Worm (Caenorhabditis elegans) whole organism, midembryonic: ENCODE results near the gene Y62E10A.13.
"Not testable (repeated sequence)": the region's sequence is repeated elsewhere in the genome, so short reads cannot be mapped to it uniquely, and the experiment has no call there.

Experiments used
- T22C8.4 ChIP-seq: fragments of 200-800 bp; sonication (Bioruptor generic); IDR thresholded peaks from 2 replicates; pipeline ENCODE4 v1.3.6; 2022; ENCODE audit warnings: missing genetic modification characterization, missing compliant biosample characterization
- cog-1 ChIP-seq: sonication (generic microtip); optimal IDR thresholded peaks from 2 replicates; lab custom pipeline; 2016; ENCODE audit warnings: missing genetic modification characterization, missing compliant biosample characterization
- flt-1 ChIP-seq: fragments of 200-800 bp; sonication (Bioruptor generic); IDR thresholded peaks from 2 replicates; pipeline ENCODE4 v1.3.6; 2022; ENCODE audit warnings: missing genetic modification characterization, missing compliant biosample characterization
- klf-2 ChIP-seq: fragments of 200-800 bp; sonication (Bioruptor generic); conservative IDR thresholded peaks from 2 replicates; pipeline ENCODE4 v1.3.6; 2022; ENCODE audit warnings: missing genetic modification reagents, missing genetic modification characterization, missing compliant biosample characterization
- med-1 ChIP-seq: sonication (generic microtip); optimal IDR thresholded peaks from 2 replicates; lab custom pipeline; 2017; ENCODE audit warnings: missing genetic modification characterization, mild to moderate bottlenecking, missing compliant biosample characterization, antibody characterized with exemption, missing genetic modification reagents; ENCODE audit not compliant: insufficient read depth
- ref-1 ChIP-seq: fragments of 200-800 bp; sonication (Bioruptor generic); conservative IDR thresholded peaks from 2 replicates; pipeline ENCODE4 v1.3.6; 2022; ENCODE audit warnings: missing genetic modification reagents, missing genetic modification characterization, missing compliant biosample characterization
- tab-1 ChIP-seq: fragments of 200-800 bp; sonication (Bioruptor generic); IDR thresholded peaks from 2 replicates; pipeline ENCODE4 v1.3.6; 2022; ENCODE audit warnings: missing genetic modification characterization, missing compliant biosample characterization
- ztf-23 ChIP-seq: fragments of 200-800 bp; sonication (Bioruptor generic); IDR thresholded peaks from 2 replicates; pipeline ENCODE4 v1.3.6; 2022; ENCODE audit warnings: missing genetic modification reagents, missing genetic modification characterization, missing compliant biosample characterization
- ztf-29 ChIP-seq: fragments of 200-800 bp; sonication (Bioruptor generic); IDR thresholded peaks from 2 replicates; pipeline ENCODE4 v1.3.6; 2022; ENCODE audit warnings: missing genetic modification reagents, missing genetic modification characterization, missing compliant biosample characterization

Y62E10A.13 gene

ce11 chrIV:13398728-13399127, at the start of gene Y62E10A.13:
Y62E10A.13 (minus strand) TSS chrIV:13399053.
- TF ChIP-seq flt-1 (GFP tag; lab: Robert Waterston, UW) (no peak), tab-1 (GFP tag; lab: Robert Waterston, UW) (no peak), klf-2 (GFP tag; lab: Robert Waterston, UW) (no peak), ztf-29 (no peak), ref-1 (no peak), ztf-23 (GFP tag; lab: Robert Waterston, UW) (no peak), med-1 (no peak), T22C8.4 (GFP tag; lab: Robert Waterston, UW) (no peak), cog-1 (tag; lab: Kevin White, UChicago) (no peak)

ce11 chrIV:13445275-13445674, 46.4 kb upstream of the Y62E10A.13 start, which contains the start of gene mam-3:
mam-3 (minus strand) TSS chrIV:13445375.
- no peak for TF ChIP-seq T22C8.4 (GFP tag; lab: Robert Waterston, UW)
- TF ChIP-seq flt-1 (GFP tag; lab: Robert Waterston, UW), result no peak
- no peak for TF ChIP-seq ztf-23 (GFP tag; lab: Robert Waterston, UW)
- TF ChIP-seq cog-1 (tag; lab: Kevin White, UChicago), result no peak
- no peak for TF ChIP-seq ref-1
- no peak for TF ChIP-seq tab-1 (GFP tag; lab: Robert Waterston, UW)
- no peak for TF ChIP-seq klf-2 (GFP tag; lab: Robert Waterston, UW)
- TF ChIP-seq ztf-29, result no peak
- no peak for TF ChIP-seq med-1

ce11 chrIV:13433904-13434303, 35.1 kb upstream of the Y62E10A.13 start, which contains the start of gene K09B11.5:
K09B11.5 (minus strand) TSS chrIV:13434004.
- not testable (repeated sequence) for TF ChIP-seq med-1; tab-1 (GFP tag; lab: Robert Waterston, UW); ztf-23 (GFP tag; lab: Robert Waterston, UW)

ce11 chrIV:13430137-13430536, 31.3 kb upstream of the Y62E10A.13 start:
- TF ChIP-seq tab-1 (GFP tag; lab: Robert Waterston, UW), result 0 out of 2 replicates have a peak, but pooled peaks have one; percentile 52

ce11 chrIV:13429240-13429639, 30.4 kb upstream of the Y62E10A.13 start, which contains the start of gene K09B11.4:
K09B11.4 (plus strand) TSS chrIV:13429540.
- TF ChIP-seq med-1 (no peak), tab-1 (GFP tag; lab: Robert Waterston, UW) (no peak), flt-1 (GFP tag; lab: Robert Waterston, UW) (no peak), ztf-29 (no peak)

ce11 chrIV:13422200-13422599, 23.3 kb upstream of the Y62E10A.13 start, which contains the start of gene nol-9:
nol-9 (plus strand) TSS chrIV:13422500.
- TF ChIP-seq ztf-29, result no peak
- no peak for TF ChIP-seq ref-1
- TF ChIP-seq T22C8.4 (GFP tag; lab: Robert Waterston, UW), result no peak
- no peak for TF ChIP-seq flt-1 (GFP tag; lab: Robert Waterston, UW)
- TF ChIP-seq med-1, result no peak
- no peak for TF ChIP-seq ztf-23 (GFP tag; lab: Robert Waterston, UW)
- TF ChIP-seq klf-2 (GFP tag; lab: Robert Waterston, UW), result no peak
- no peak for TF ChIP-seq tab-1 (GFP tag; lab: Robert Waterston, UW)
- no peak for TF ChIP-seq cog-1 (tag; lab: Kevin White, UChicago)

ce11 chrIV:13415739-13416271, 17.0 kb upstream of the Y62E10A.13 start, which contains the start of the genes pik-1 and aptf-2:
pik-1 (plus strand) TSS chrIV:13416041.
aptf-2 (minus strand) TSS chrIV:13416051.
- TF ChIP-seq klf-2 (GFP tag; lab: Robert Waterston, UW) (no peak), cog-1 (tag; lab: Kevin White, UChicago) (no peak), T22C8.4 (GFP tag; lab: Robert Waterston, UW) (no peak), med-1 (no peak), ref-1 (no peak), ztf-29 (no peak), flt-1 (GFP tag; lab: Robert Waterston, UW) (no peak), tab-1 (GFP tag; lab: Robert Waterston, UW) (no peak), ztf-23 (GFP tag; lab: Robert Waterston, UW) (no peak)

ce11 chrIV:13412845-13413383, 14.1 kb upstream of the Y62E10A.13 start, which contains the start of gene gcl-1:
gcl-1 (minus strand) TSS chrIV:13412895.
- no peak for TF ChIP-seq ref-1
- TF ChIP-seq ztf-29, result peak; percentile 57; the same call in 1 of the 2 replicates
- TF ChIP-seq med-1, result no peak
- no peak for TF ChIP-seq tab-1 (GFP tag; lab: Robert Waterston, UW)
- TF ChIP-seq klf-2 (GFP tag; lab: Robert Waterston, UW), result no peak
- TF ChIP-seq cog-1 (tag; lab: Kevin White, UChicago), result peak; percentile 28

- TF ChIP-seq tab-1 (GFP tag; lab: Robert Waterston, UW), result no peak
Observed at ce11 chrIV:13408018-13408417, 9.2 kb upstream of the Y62E10A.13 start, which contains the start of gene Y62E10A.19. Y62E10A.19 (minus strand) TSS chrIV:13408306.

- TF ChIP-seq ref-1 (no peak), tab-1 (GFP tag; lab: Robert Waterston, UW) (no peak), T22C8.4 (GFP tag; lab: Robert Waterston, UW) (no peak), klf-2 (GFP tag; lab: Robert Waterston, UW) (no peak), ztf-23 (GFP tag; lab: Robert Waterston, UW) (no peak), med-1 (no peak), cog-1 (tag; lab: Kevin White, UChicago) (no peak), ztf-29 (no peak), flt-1 (GFP tag; lab: Robert Waterston, UW) (no peak)
Observed at ce11 chrIV:13400456-13401364, 1.9 kb upstream of the Y62E10A.13 start, which contains the start of the genes memi-2 and cyp-31A5. memi-2 (minus strand) TSS chrIV:13400506. cyp-31A5 (plus strand) TSS chrIV:13401289.
